Worm (Caenorhabditis elegans): ENCODE results near the gene H03G16.6.

ce11 chrX:15036287-15036686, 16.2 kb upstream of the H03G16.6 start:
- no peak for TF ChIP-seq lin-35 (GFP tag; optimal IDR thresholded peaks at IDR 0.05)
- TF ChIP-seq ama-1 (optimal IDR thresholded peaks at IDR 0.05), result no peak
- no peak for TF ChIP-seq C04F5.9 (tag; optimal IDR thresholded peaks at IDR 0.05)
- no peak for TF ChIP-seq lsy-2 (tag; optimal IDR thresholded peaks at IDR 0.05)
- TF ChIP-seq aly-2 (tag; optimal IDR thresholded peaks at IDR 0.05), result no peak
- TF ChIP-seq sox-4 (tag; optimal IDR thresholded peaks at IDR 0.05), result no peak
- TF ChIP-seq ztf-11 (tag; optimal IDR thresholded peaks at IDR 0.05), result no peak
- TF ChIP-seq nhr-19 (GFP tag; conservative IDR thresholded peaks at IDR 0.05), result no peak
- TF ChIP-seq isw-1 (GFP tag; IDR thresholded peaks at IDR 0.05), result no peak
- no peak for TF ChIP-seq unc-130 (tag; optimal IDR thresholded peaks at IDR 0.05)
- no peak for TF ChIP-seq unc-62 (GFP tag; optimal IDR thresholded peaks at IDR 0.05)
- no peak for TF ChIP-seq nhr-28 (tag; optimal IDR thresholded peaks at IDR 0.05)
- TF ChIP-seq nhr-237 (tag; optimal IDR thresholded peaks at IDR 0.05), result no peak

Measured in whole organism, L1 larva.